Fruit fly (Drosophila melanogaster) whole organism, pupa: ENCODE results near the gene CG6567.

Experiments
- CG10348 ChIP-seq: fragments of 200-800 bp; sonication (Bioruptor generic); IDR thresholded peaks from 2 replicates; pipeline ENCODE4 v1.3.6; 2022; ENCODE audit warnings: missing biosample characterization, missing genetic modification characterization
- CG12605 ChIP-seq: fragments of 200-800 bp; sonication (Bioruptor generic); IDR thresholded peaks from 2 replicates; pipeline ENCODE4 v1.3.6; 2022; ENCODE audit warnings: missing biosample characterization, missing genetic modification characterization
- CG13204 ChIP-seq: fragments of 200-800 bp; sonication (Bioruptor generic); optimal IDR thresholded peaks from 2 replicates; lab custom pipeline; 2018; ENCODE audit warnings: missing biosample characterization, mild to moderate bottlenecking, missing genetic modification characterization, moderate library complexity
- CG14655 ChIP-seq: fragments of 200-800 bp; sonication (Bioruptor generic); optimal IDR thresholded peaks from 3 replicates; lab custom pipeline; 2017; ENCODE audit warnings: mild to moderate bottlenecking, missing biosample characterization, missing genetic modification reagents, missing genetic modification characterization
- CG15710 ChIP-seq: fragments of 200-800 bp; sonication (Bioruptor generic); optimal IDR thresholded peaks from 2 replicates; lab custom pipeline; 2018; ENCODE audit warnings: missing biosample characterization, mild to moderate bottlenecking, missing genetic modification characterization, moderate library complexity
- CG17806 ChIP-seq: fragments of 200-800 bp; sonication (Bioruptor generic); optimal IDR thresholded peaks from 2 replicates; lab custom pipeline; 2018; ENCODE audit warnings: missing biosample characterization, mild to moderate bottlenecking, missing genetic modification characterization, moderate library complexity
- CG32121 ChIP-seq: fragments of 200-800 bp; sonication (Bioruptor generic); IDR thresholded peaks from 2 replicates; pipeline ENCODE4 v1.3.6; 2022; ENCODE audit warnings: missing biosample characterization, missing genetic modification characterization
- CG34367 ChIP-seq: fragments of 200-800 bp; sonication (Bioruptor generic); optimal IDR thresholded peaks from 2 replicates; lab custom pipeline; 2018; ENCODE audit warnings: missing biosample characterization, mild to moderate bottlenecking, missing genetic modification characterization
- CG4496 ChIP-seq: fragments of 200-800 bp; sonication (Bioruptor generic); IDR thresholded peaks from 3 replicates; pipeline ENCODE4 v1.3.6; 2022; ENCODE audit warnings: missing biosample characterization, missing genetic modification characterization
- CG8159 ChIP-seq: fragments of 200-800 bp; sonication (Bioruptor generic); optimal IDR thresholded peaks from 3 replicates; lab custom pipeline; 2018; ENCODE audit warnings: missing biosample characterization, mild to moderate bottlenecking, missing genetic modification characterization, moderate library complexity
- CG8301 ChIP-seq: fragments of 200-800 bp; sonication (Bioruptor generic); optimal IDR thresholded peaks from 2 replicates; lab custom pipeline; 2018; ENCODE audit warnings: missing biosample characterization, mild to moderate bottlenecking, missing genetic modification characterization
- CG9948 ChIP-seq: fragments of 200-800 bp; sonication (Bioruptor generic); optimal IDR thresholded peaks from 2 replicates; lab custom pipeline; 2018; ENCODE audit warnings: missing biosample characterization, mild to moderate bottlenecking, missing genetic modification characterization, moderate library complexity
- D1 ChIP-seq: fragments of 200-800 bp; sonication (Bioruptor generic); optimal IDR thresholded peaks from 2 replicates; lab custom pipeline; 2018; ENCODE audit warnings: missing biosample characterization, mild to moderate bottlenecking, missing genetic modification characterization, moderate library complexity
- EcR ChIP-seq: fragments of 200-800 bp; sonication (Bioruptor generic); optimal IDR thresholded peaks from 3 replicates; lab custom pipeline; 2019; ENCODE audit warnings: missing biosample characterization, missing genetic modification characterization, mild to moderate bottlenecking, moderate library complexity, missing genetic modification reagents
- Ets98B ChIP-seq: fragments of 200-800 bp; sonication (Bioruptor generic); IDR thresholded peaks from 2 replicates; pipeline ENCODE4 v1.3.6; 2022; ENCODE audit warnings: missing biosample characterization, missing genetic modification characterization
- Pif1A ChIP-seq: fragments of 200-800 bp; sonication (Bioruptor generic); optimal IDR thresholded peaks from 3 replicates; lab custom pipeline; 2016; ENCODE audit warnings: missing biosample characterization, missing genetic modification characterization
- Pif1B ChIP-seq: fragments of 200-800 bp; sonication (Bioruptor generic); optimal IDR thresholded peaks from 3 replicates; lab custom pipeline; 2016; ENCODE audit warnings: missing biosample characterization, missing genetic modification characterization
- Snoo ChIP-seq: fragments of 200-800 bp; sonication (Bioruptor generic); optimal IDR thresholded peaks from 3 replicates; lab custom pipeline; 2017; ENCODE audit warnings: missing biosample characterization, mild to moderate bottlenecking, missing genetic modification characterization, inconsistent platforms
- fd96Ca ChIP-seq: fragments of 200-800 bp; sonication (Bioruptor generic); IDR thresholded peaks from 3 replicates; pipeline ENCODE4 v1.3.6; 2022; ENCODE audit warnings: missing biosample characterization, missing genetic modification characterization
- gl ChIP-seq: fragments of 200-800 bp; sonication (Bioruptor generic); optimal IDR thresholded peaks from 2 replicates; lab custom pipeline; 2018; ENCODE audit warnings: missing biosample characterization, mild to moderate bottlenecking, missing genetic modification characterization
- rn ChIP-seq: fragments of 200-800 bp; sonication (Bioruptor generic); IDR thresholded peaks from 2 replicates; pipeline ENCODE4 v1.3.6; 2022; ENCODE audit warnings: missing biosample characterization, missing genetic modification characterization

CG6567 gene

DNA sequence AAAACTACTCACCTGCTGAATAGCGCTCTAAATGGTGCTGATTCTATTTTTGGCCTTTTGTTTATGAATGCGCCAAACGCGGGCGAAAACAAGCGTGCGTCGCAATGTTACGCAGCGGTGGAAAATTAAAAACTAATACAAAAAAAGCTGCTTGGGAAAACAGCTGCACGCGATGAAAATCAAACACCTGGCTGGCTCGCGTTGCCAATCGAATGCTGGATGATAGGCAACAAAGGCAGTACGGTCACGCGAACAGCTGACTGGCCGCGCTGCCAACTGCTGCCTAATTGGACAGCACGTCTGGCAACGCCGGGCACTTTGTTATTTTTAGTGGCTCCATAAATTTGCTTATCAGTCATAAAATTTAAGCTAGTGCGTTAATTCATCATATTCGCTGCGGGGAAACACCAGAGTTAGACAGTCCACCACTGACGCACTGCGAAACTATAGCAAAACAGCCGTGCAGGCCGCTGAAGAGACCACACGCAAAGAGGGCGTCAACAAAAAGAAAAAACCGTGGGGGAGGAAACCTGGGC, 14.2 kb upstream of the CG6567 start, which contains the start of the genes SelR and Tsp86D:
TSS of gene SelR (minus strand) at position 216 of the 536 bp plus-strand sequence.
TSS of gene Tsp86D (plus strand) at position 282 of the 536 bp plus-strand sequence.
- TF ChIP-seq CG32121 (GFP tag; lab: Robert Waterston, UW) (0 out of 2 replicates have a peak, but pooled peaks have one; percentile 9), CG12605 (GFP tag; lab: Robert Waterston, UW) (no peak), CG8301 (tag; lab: Kevin White, UChicago) (no peak), gl (tag; lab: Kevin White, UChicago) (no peak)

DNA sequence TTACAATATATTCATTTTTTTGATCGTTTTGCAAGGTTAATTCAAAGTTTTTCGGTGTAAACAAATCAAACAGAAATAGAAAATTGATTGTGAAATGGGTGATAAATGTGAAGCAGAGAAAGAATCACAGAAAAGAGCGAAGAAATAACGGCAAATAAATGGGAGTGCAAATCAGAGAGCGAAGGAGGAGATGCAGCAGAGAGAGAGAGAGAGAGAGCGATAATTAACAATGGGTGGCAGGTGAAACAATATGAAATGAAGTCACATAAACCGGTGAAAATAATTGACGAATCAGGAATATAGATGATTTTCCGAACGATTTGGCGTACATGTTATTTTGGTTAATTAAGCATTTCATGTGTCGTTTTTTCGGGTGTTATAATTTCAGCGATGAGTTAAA, 9.7 kb upstream of the CG6567 start:
- TF ChIP-seq EcR (GFP tag; lab: Kevin White, UChicago): no peak
- no peak for TF ChIP-seq CG34367 (tag; lab: Kevin White, UChicago)
- TF ChIP-seq CG12605 (GFP tag; lab: Robert Waterston, UW): no peak
- no peak for TF ChIP-seq CG14655 (GFP tag; lab: Kevin White, UChicago)
- no peak for TF ChIP-seq CG8301 (tag; lab: Kevin White, UChicago)

DNA sequence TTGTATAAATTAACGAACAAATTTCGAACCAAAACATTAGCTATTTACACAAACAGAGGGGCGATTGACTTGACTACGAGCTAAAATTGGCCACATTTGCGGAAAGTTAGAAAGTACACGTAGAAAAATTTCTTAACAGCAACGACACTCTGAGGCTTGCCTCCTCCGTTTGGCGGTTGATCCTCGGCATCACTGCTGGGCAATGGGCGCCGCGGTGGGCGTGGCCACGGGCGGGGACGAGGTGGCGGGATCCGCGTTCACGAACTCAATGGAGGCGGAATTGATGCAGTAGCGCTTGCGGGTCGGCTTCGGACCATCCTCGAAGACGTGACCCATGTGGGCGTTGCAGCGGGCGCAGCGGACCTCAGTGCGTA, 9.2 kb upstream of the CG6567 start:
- no peak for TF ChIP-seq Pif1A (GFP tag; lab: Kevin White, UChicago)
- no peak for TF ChIP-seq Pif1B
- no peak for TF ChIP-seq EcR (GFP tag; lab: Kevin White, UChicago)
- no peak for TF ChIP-seq CG10348
- 0 out of 3 replicates have a peak, but pooled peaks have one; percentile 27 for TF ChIP-seq fd96Ca
- TF ChIP-seq Snoo (tag; lab: Kevin White, UChicago): no peak
- no peak for TF ChIP-seq rn

DNA sequence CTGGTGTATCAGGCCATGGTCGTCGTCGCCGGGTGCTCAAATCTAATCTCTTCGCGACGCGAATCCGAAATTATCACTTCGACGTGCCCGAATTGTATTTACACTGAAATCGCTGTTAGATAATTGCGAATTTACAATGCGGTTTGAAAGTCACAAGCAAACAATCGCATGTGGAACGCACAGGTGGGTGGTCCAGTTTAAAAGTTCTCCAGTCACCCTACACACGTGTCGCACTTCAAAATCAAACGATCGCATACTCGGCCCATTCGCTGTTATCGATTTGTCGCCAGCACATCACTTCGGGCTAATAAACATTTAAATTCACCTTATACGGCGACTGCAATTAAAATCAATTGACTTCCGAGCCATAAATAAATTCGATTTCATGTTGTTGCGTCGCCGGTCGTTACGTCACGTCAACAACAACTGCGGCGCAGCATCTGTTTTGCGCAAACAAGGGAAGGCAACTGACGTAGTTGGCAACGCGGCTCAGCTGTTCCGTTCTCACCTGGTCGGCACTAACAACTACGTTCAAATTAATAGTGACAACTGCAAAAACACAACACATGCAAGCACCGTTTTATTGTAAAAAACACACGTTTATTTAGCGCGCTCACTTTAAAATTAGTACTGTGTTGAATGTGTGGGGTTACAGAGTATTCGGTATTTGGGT, 8.7 kb upstream of the CG6567 start, which contains the start of gene CG6574:
TSS of gene CG6574 (minus strand) at position 216 of the 673 bp plus-strand sequence.
- TF ChIP-seq CG17806 (tag; lab: Kevin White, UChicago) (peak; percentile 26), CG8301 (tag; lab: Kevin White, UChicago) (peak; percentile 45), CG9948 (peak; percentile 15), gl (tag; lab: Kevin White, UChicago) (no peak), CG15710 (tag; lab: Kevin White, UChicago) (no peak), CG14655 (GFP tag; lab: Kevin White, UChicago) (no peak), EcR (GFP tag; lab: Kevin White, UChicago) (no peak), CG13204 (GFP tag; lab: Kevin White, UChicago) (no peak), CG32121 (GFP tag; lab: Robert Waterston, UW) (peak; percentile 42; the same call in 1 of the 2 replicates), CG10348 (no peak), CG12605 (GFP tag; lab: Robert Waterston, UW) (peak; percentile 46; the same call in 1 of the 2 replicates), Ets98B (peak; percentile 36; the same call in 1 of the 2 replicates), D1 (no peak), Snoo (tag; lab: Kevin White, UChicago) (no peak), fd96Ca (peak; percentile 36; the same call in 1 of the 3 replicates), CG34367 (tag; lab: Kevin White, UChicago) (peak; percentile 4), CG4496 (GFP tag; lab: Robert Waterston, UW) (no peak), rn (no peak), Pif1B (no peak), CG8159 (no peak), Pif1A (GFP tag; lab: Kevin White, UChicago) (no peak)

dm6 chr3R:10859713-10860112, 5.5 kb upstream of the CG6567 start, which contains the start of gene CG14694:
TSS of gene CG14694 (minus strand) at chr3R:10859813.
- TF ChIP-seq CG32121 (GFP tag; lab: Robert Waterston, UW) (no peak), Pif1A (GFP tag; lab: Kevin White, UChicago) (no peak), gl (tag; lab: Kevin White, UChicago) (no peak), CG14655 (GFP tag; lab: Kevin White, UChicago) (no peak), D1 (no peak), Snoo (tag; lab: Kevin White, UChicago) (no peak), CG34367 (tag; lab: Kevin White, UChicago) (no peak), CG17806 (tag; lab: Kevin White, UChicago) (no peak), rn (no peak), fd96Ca (no peak), Pif1B (no peak), CG12605 (GFP tag; lab: Robert Waterston, UW) (no peak), CG10348 (no peak), EcR (GFP tag; lab: Kevin White, UChicago) (no peak)

- TF ChIP-seq CG34367 (tag; lab: Kevin White, UChicago) (no peak), rn (no peak), Pif1B (no peak), CG32121 (GFP tag; lab: Robert Waterston, UW) (no peak), CG12605 (GFP tag; lab: Robert Waterston, UW) (no peak), CG10348 (no peak), CG15710 (tag; lab: Kevin White, UChicago) (no peak), Ets98B (no peak), CG13204 (GFP tag; lab: Kevin White, UChicago) (no peak), D1 (no peak), Snoo (tag; lab: Kevin White, UChicago) (no peak)
Measured at dm6 chr3R:10856618-10857017, 2.4 kb upstream of the CG6567 start, which contains the start of gene CG4570. TSS of gene CG4570 (plus strand) at chr3R:10856807.
